Fruit fly (Drosophila melanogaster) whole organism, adult: ENCODE results near the gene CG33490.
"Not testable (repeated sequence)": the region's sequence is repeated elsewhere in the genome, so short reads cannot be mapped to it uniquely, and the experiment has no call there.

ENCODE experiments used
- CG11617 ChIP-seq: fragments of 200-800 bp; sonication (Bioruptor generic); optimal IDR thresholded peaks from 2 replicates; lab custom pipeline; 2017; ENCODE audit warnings: mild to moderate bottlenecking, missing biosample characterization, missing genetic modification reagents, missing genetic modification characterization
- CG12768 ChIP-seq: fragments of 200-800 bp; sonication (Bioruptor generic); optimal IDR thresholded peaks from 2 replicates; lab custom pipeline; 2017; ENCODE audit warnings: missing biosample characterization, missing genetic modification characterization, mild to moderate bottlenecking, moderate library complexity, missing genetic modification reagents
- CG14711 ChIP-seq: fragments of 200-800 bp; sonication (Bioruptor generic); optimal IDR thresholded peaks from 2 replicates; lab custom pipeline; 2018; ENCODE audit warnings: missing biosample characterization, mild to moderate bottlenecking, missing genetic modification characterization, moderate library complexity
- CG1620 ChIP-seq: fragments of 200-800 bp; sonication (Bioruptor generic); optimal IDR thresholded peaks from 2 replicates; lab custom pipeline; 2016; ENCODE audit warnings: missing biosample characterization, missing genetic modification characterization
- CG33017 ChIP-seq: fragments of 200-800 bp; sonication (Bioruptor generic); optimal IDR thresholded peaks from 2 replicates; lab custom pipeline; 2018; ENCODE audit warnings: missing biosample characterization, mild to moderate bottlenecking, missing genetic modification characterization, moderate library complexity
- CG5204 ChIP-seq: fragments of 200-800 bp; sonication (Bioruptor generic); optimal IDR thresholded peaks from 2 replicates; lab custom pipeline; 2016; ENCODE audit warnings: missing biosample characterization, missing genetic modification characterization
- CG7045 ChIP-seq: fragments of 200-800 bp; sonication (Bioruptor generic); optimal IDR thresholded peaks from 2 replicates; lab custom pipeline; 2017; ENCODE audit warnings: missing biosample characterization, mild to moderate bottlenecking, missing genetic modification characterization
- CG7101 ChIP-seq: fragments of 200-800 bp; sonication (Bioruptor generic); optimal IDR thresholded peaks from 2 replicates; lab custom pipeline; 2018; ENCODE audit warnings: missing biosample characterization, mild to moderate bottlenecking, missing genetic modification characterization, moderate library complexity
- Clk ChIP-seq: fragments of 200-800 bp; sonication (Bioruptor generic); optimal IDR thresholded peaks from 2 replicates; lab custom pipeline; 2017; ENCODE audit warnings: missing biosample characterization, missing genetic modification characterization
- Crg-1 ChIP-seq: fragments of 200-800 bp; sonication (Bioruptor generic); optimal IDR thresholded peaks from 2 replicates; lab custom pipeline; 2016; ENCODE audit warnings: missing biosample characterization, missing genetic modification characterization
- Hr96 ChIP-seq: fragments of 200-800 bp; sonication (Bioruptor generic); optimal IDR thresholded peaks from 2 replicates; lab custom pipeline; 2016; ENCODE audit warnings: missing biosample characterization, missing genetic modification characterization
- Mnt ChIP-seq: fragments of 200-800 bp; sonication (Bioruptor generic); optimal IDR thresholded peaks from 2 replicates; lab custom pipeline; 2016; ENCODE audit warnings: missing biosample characterization, mild to moderate bottlenecking, missing genetic modification characterization
- bab1 ChIP-seq: fragments of 200-800 bp; sonication (Bioruptor generic); optimal IDR thresholded peaks from 3 replicates; lab custom pipeline; 2019; ENCODE audit warnings: missing biosample characterization, mild to moderate bottlenecking, missing genetic modification characterization, moderate library complexity
- cic ChIP-seq: fragments of 200-800 bp; sonication (Bioruptor generic); optimal IDR thresholded peaks from 2 replicates; lab custom pipeline; 2017; ENCODE audit warnings: missing biosample characterization, mild to moderate bottlenecking, missing genetic modification characterization, moderate library complexity
- cnc ChIP-seq, 2 experiments: fragments of >200 bp; optimal IDR thresholded peaks; 2 replicates each; lab custom pipeline; 2017
- kay ChIP-seq: fragments of 200-800 bp; sonication (Bioruptor generic); peaks from one replicate; lab custom pipeline; 2016; ENCODE audit warnings: missing biosample characterization, missing genetic modification characterization, borderline replicate concordance
- ovo ChIP-seq: fragments of 200-800 bp; sonication (Bioruptor generic); optimal IDR thresholded peaks from 2 replicates; lab custom pipeline; 2016; ENCODE audit warnings: missing biosample characterization, missing genetic modification characterization
- pad ChIP-seq: fragments of 200-800 bp; sonication (Bioruptor generic); optimal IDR thresholded peaks from 3 replicates; lab custom pipeline; 2017; ENCODE audit warnings: missing biosample characterization, missing genetic modification characterization, mild to moderate bottlenecking, moderate library complexity, missing genetic modification reagents
- tj ChIP-seq: fragments of 200-800 bp; sonication (Bioruptor generic); optimal IDR thresholded peaks from 3 replicates; lab custom pipeline; 2017; ENCODE audit warnings: missing biosample characterization, mild to moderate bottlenecking, missing genetic modification characterization, moderate library complexity
- toe ChIP-seq: fragments of 200-800 bp; sonication (Bioruptor generic); optimal IDR thresholded peaks from 2 replicates; lab custom pipeline; 2016; ENCODE audit warnings: missing biosample characterization, missing genetic modification characterization

CG33490 gene

DNA sequence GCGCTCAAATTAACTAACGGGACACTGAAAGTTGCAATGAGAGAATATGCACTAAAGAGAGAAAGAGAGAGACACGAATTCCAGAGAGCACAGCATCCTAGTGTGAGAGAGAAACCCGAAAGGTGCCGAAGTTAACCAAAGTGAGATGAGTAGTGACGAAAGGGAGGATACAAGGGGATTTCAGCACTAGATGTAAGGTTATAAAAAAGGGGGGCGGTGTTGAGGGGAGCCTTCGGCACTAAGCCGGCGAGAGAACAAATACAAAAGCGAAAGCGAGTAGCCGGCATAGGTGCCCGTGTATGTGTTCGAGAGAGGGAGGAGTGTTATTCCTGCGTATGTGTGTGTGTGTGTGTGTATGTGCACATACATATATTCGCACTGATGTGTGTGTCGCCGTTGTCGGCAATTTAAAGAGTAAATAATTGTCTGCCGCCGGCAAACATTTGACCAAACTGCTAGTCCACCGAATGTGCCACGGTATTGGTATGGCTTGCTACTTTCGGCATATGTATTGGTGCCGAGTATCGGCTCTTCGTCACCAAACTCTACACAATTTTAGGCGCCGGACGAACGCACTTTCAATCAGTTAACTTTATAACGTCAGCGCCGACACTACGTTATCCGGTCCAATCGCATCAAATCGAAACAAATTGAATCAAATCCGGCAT is 22.3 kb upstream of the CG33490 start, which contains the start of gene CG7368:
TSS of gene CG7368 (plus strand) at position 618 of the 668 bp plus-strand sequence.
- TF ChIP-seq pad (GFP tag; lab: Kevin White, UChicago), result no peak
- TF ChIP-seq CG1620 (GFP tag; lab: Kevin White, UChicago), result no peak
- no peak for TF ChIP-seq CG14711 (tag; lab: Kevin White, UChicago)
- no peak for TF ChIP-seq CG12768 (GFP tag; lab: Kevin White, UChicago)
- TF ChIP-seq CG5204 (GFP tag; lab: Kevin White, UChicago), result no peak
- no peak for TF ChIP-seq Hr96
- no peak for TF ChIP-seq cnc (optimal IDR thresholded peaks at IDR 0.05; lab: Kevin White, UChicago)
- TF ChIP-seq CG7045 (GFP tag; lab: Kevin White, UChicago), result no peak
- TF ChIP-seq cic (GFP tag; lab: Kevin White, UChicago), result no peak
- no peak for TF ChIP-seq tj (GFP tag; lab: Kevin White, UChicago)
- no peak for TF ChIP-seq kay (GFP tag; lab: Kevin White, UChicago)
- TF ChIP-seq CG11617, result no peak
- TF ChIP-seq CG7101 (tag; lab: Kevin White, UChicago), result no peak
- no peak for TF ChIP-seq Mnt (GFP tag; lab: Kevin White, UChicago)
- TF ChIP-seq Crg-1 (GFP tag; lab: Kevin White, UChicago), result no peak
- TF ChIP-seq ovo, result no peak
- no peak for TF ChIP-seq CG33017 (tag; lab: Kevin White, UChicago)

DNA sequence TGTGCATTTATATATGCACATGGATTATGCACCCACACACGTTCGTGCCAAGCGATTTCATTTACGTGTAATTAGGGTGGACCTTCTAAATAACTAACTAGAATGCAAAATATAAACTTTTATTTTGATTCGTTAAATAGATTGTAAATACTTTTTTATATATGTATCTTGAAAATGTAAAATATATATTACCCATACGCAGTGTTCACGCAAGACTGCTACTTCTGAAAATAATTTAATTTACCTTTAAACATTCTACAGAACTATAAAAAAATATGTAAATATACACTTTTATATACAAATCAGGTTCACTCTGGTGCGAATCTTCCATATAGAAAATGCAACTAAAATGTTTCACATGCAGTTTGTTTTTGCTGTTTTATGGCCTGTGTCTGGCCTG is 19.3 kb upstream of the CG33490 start:
- TF ChIP-seq CG12768 (GFP tag; lab: Kevin White, UChicago), result peak; percentile 62
- peak; percentile 22 for TF ChIP-seq CG11617
- TF ChIP-seq CG33017 (tag; lab: Kevin White, UChicago), result peak; percentile 81
- no peak for TF ChIP-seq cic (GFP tag; lab: Kevin White, UChicago)
- TF ChIP-seq CG7101 (tag; lab: Kevin White, UChicago), result peak; percentile 35
- TF ChIP-seq CG7045 (GFP tag; lab: Kevin White, UChicago), result peak; percentile 66
- TF ChIP-seq CG1620 (GFP tag; lab: Kevin White, UChicago), result no peak
- peak; percentile 9 for TF ChIP-seq CG14711 (tag; lab: Kevin White, UChicago)
- TF ChIP-seq cnc (optimal IDR thresholded peaks at IDR 0.05; lab: Kevin White, UChicago), result no peak

dm6 chr3L:11591803-11592202 is 17.3 kb upstream of the CG33490 start:
- TF ChIP-seq CG5204 (GFP tag; lab: Kevin White, UChicago), result no peak
- TF ChIP-seq Hr96, result no peak
- no peak for TF ChIP-seq CG7045 (GFP tag; lab: Kevin White, UChicago)
- no peak for TF ChIP-seq kay (GFP tag; lab: Kevin White, UChicago)

dm6 chr3L:11591131-11591530 is 16.7 kb upstream of the CG33490 start, which contains the start of gene CG33268:
Gene CG33268, minus strand, starts transcription at chr3L:11591231.
- TF ChIP-seq CG1620 (GFP tag; lab: Kevin White, UChicago), result no peak
- no peak for TF ChIP-seq pad (GFP tag; lab: Kevin White, UChicago)
- TF ChIP-seq kay (GFP tag; lab: Kevin White, UChicago), result no peak

dm6 chr3L:11589395-11589794 is 14.9 kb upstream of the CG33490 start, which contains the start of gene CG7377:
Gene CG7377, plus strand, starts transcription at chr3L:11589695.
- not testable (repeated sequence) for TF ChIP-seq CG7101 (tag; lab: Kevin White, UChicago); Hr96; kay (GFP tag; lab: Kevin White, UChicago)

DNA sequence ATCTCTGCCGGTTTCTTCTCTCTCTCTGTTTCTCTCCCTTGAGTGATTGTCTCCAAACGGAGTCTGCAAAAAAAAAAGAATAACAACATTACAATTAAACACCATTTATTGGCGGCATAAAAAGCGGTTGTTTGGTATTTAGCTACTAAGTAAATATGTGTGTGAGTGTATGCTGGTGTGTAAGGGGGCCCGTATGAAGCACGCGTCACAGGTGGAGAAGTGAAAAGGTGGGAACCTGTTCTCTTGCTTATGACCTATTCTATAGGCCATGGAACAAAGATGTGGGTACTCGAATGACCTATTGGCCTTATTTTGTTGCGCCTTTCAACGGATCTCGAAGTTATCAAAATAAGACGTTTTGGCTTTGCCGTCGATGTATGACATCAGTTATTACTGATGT is 14.1 kb upstream of the CG33490 start:
- TF ChIP-seq Hr96 (no peak), Clk (GFP tag; lab: Kevin White, UChicago) (no peak), CG33017 (tag; lab: Kevin White, UChicago) (no peak), ovo (no peak), CG11617 (no peak), CG1620 (GFP tag; lab: Kevin White, UChicago) (no peak), CG12768 (GFP tag; lab: Kevin White, UChicago) (no peak), cic (GFP tag; lab: Kevin White, UChicago) (no peak), Mnt (GFP tag; lab: Kevin White, UChicago) (no peak), bab1 (GFP tag; lab: Kevin White, UChicago) (no peak), Crg-1 (GFP tag; lab: Kevin White, UChicago) (no peak), CG14711 (tag; lab: Kevin White, UChicago) (no peak), pad (GFP tag; lab: Kevin White, UChicago) (no peak), toe (GFP tag; lab: Kevin White, UChicago) (no peak), cnc (optimal IDR thresholded peaks at IDR 0.05; lab: Kevin White, UChicago) (no peak)
